Fruit fly (Drosophila melanogaster) whole organism, embryonic: ENCODE data around the gene CG13392.

Experiments used
- Asciz ChIP-seq: fragments of 200-800 bp; sonication (Bioruptor generic); optimal IDR thresholded peaks from 2 replicates; lab custom pipeline; 2017; ENCODE audit warnings: missing biosample characterization, mild to moderate bottlenecking, missing genetic modification characterization, missing genetic modification reagents
- BtbVII ChIP-seq: fragments of 200-800 bp; sonication (Bioruptor generic); optimal IDR thresholded peaks from 3 replicates; lab custom pipeline; 2017; ENCODE audit warnings: missing biosample characterization, mild to moderate bottlenecking, missing genetic modification characterization
- CG10147 ChIP-seq: fragments of 200-800 bp; sonication (Bioruptor generic); optimal IDR thresholded peaks from 2 replicates; lab custom pipeline; 2019; ENCODE audit warnings: missing biosample characterization, mild to moderate bottlenecking, missing genetic modification characterization, moderate library complexity
- CG10209 ChIP-seq: fragments of 200-800 bp; sonication (Bioruptor generic); optimal IDR thresholded peaks from 3 replicates; lab custom pipeline; 2017; ENCODE audit warnings: missing biosample characterization, mild to moderate bottlenecking, missing genetic modification characterization, missing genetic modification reagents
- CG12071 ChIP-seq: fragments of 200-800 bp; sonication (Bioruptor generic); optimal IDR thresholded peaks from 3 replicates; lab custom pipeline; 2018; ENCODE audit warnings: missing biosample characterization, mild to moderate bottlenecking, missing genetic modification characterization
- CG12219 ChIP-seq: fragments of 200-800 bp; sonication (Bioruptor generic); optimal IDR thresholded peaks from 3 replicates; lab custom pipeline; 2018; ENCODE audit warnings: missing biosample characterization, mild to moderate bottlenecking, missing genetic modification characterization
- CG12659 ChIP-seq: fragments of 200-800 bp; sonication (Bioruptor generic); optimal IDR thresholded peaks from 3 replicates; lab custom pipeline; 2017; ENCODE audit warnings: mild to moderate bottlenecking, missing biosample characterization, missing genetic modification reagents, missing genetic modification characterization
- CG1529 ChIP-seq: fragments of 200-800 bp; sonication (Bioruptor generic); optimal IDR thresholded peaks from 3 replicates; lab custom pipeline; 2018; ENCODE audit warnings: missing biosample characterization, missing genetic modification characterization
- CG17802 ChIP-seq: fragments of 200-800 bp; sonication (Bioruptor generic); optimal IDR thresholded peaks from 2 replicates; lab custom pipeline; 2018; ENCODE audit warnings: missing biosample characterization, mild to moderate bottlenecking, missing genetic modification characterization, moderate library complexity
- CG18011 ChIP-seq: fragments of 200-800 bp; sonication (Bioruptor generic); optimal IDR thresholded peaks from 2 replicates; lab custom pipeline; 2017; ENCODE audit warnings: missing biosample characterization, missing genetic modification characterization, mild to moderate bottlenecking, moderate library complexity, missing genotype
- CG1832 ChIP-seq: fragments of 200-800 bp; sonication (Bioruptor generic); optimal IDR thresholded peaks from 2 replicates; lab custom pipeline; 2017; ENCODE audit warnings: missing biosample characterization, mild to moderate bottlenecking, missing genetic modification characterization, inconsistent platforms
- CG34376 ChIP-seq: fragments of 200-800 bp; sonication (Bioruptor generic); optimal IDR thresholded peaks from 2 replicates; lab custom pipeline; 2018; ENCODE audit warnings: missing biosample characterization, mild to moderate bottlenecking, missing genetic modification characterization
- CG4424 ChIP-seq: fragments of 200-800 bp; sonication (Bioruptor generic); optimal IDR thresholded peaks from 3 replicates; lab custom pipeline; 2016; ENCODE audit warnings: missing biosample characterization, missing genetic modification characterization
- CG6765 ChIP-seq: fragments of 200-800 bp; sonication (Bioruptor generic); optimal IDR thresholded peaks from 3 replicates; lab custom pipeline; 2017; ENCODE audit warnings: missing biosample characterization, mild to moderate bottlenecking, missing genetic modification characterization
- CG7745 ChIP-seq: fragments of 200-800 bp; sonication (Bioruptor generic); optimal IDR thresholded peaks from 2 replicates; lab custom pipeline; 2018; ENCODE audit warnings: missing biosample characterization, mild to moderate bottlenecking, missing genetic modification characterization, moderate library complexity
- CG8290 ChIP-seq, 3 experiments: fragments of 200-800 bp; sonication (Bioruptor generic); optimal IDR thresholded peaks; 2 replicates each; lab custom pipeline; 2016 to 2019; ENCODE audit warnings: missing biosample characterization in 3 of 3, missing genetic modification characterization in 3 of 3, mild to moderate bottlenecking in 2 of 3, moderate library complexity in 1 of 3
- CG9817 ChIP-seq: fragments of 200-800 bp; sonication (Bioruptor generic); optimal IDR thresholded peaks from 2 replicates; lab custom pipeline; 2018; ENCODE audit warnings: missing biosample characterization, mild to moderate bottlenecking, missing genetic modification characterization, moderate library complexity
- E2f1 ChIP-seq: fragments of 200-800 bp; sonication (Bioruptor generic); IDR thresholded peaks from 2 replicates; pipeline ENCODE4 v1.3.6; 2022; ENCODE audit warnings: missing biosample characterization, missing genetic modification characterization
- Hand ChIP-seq: fragments of 200-800 bp; sonication (Bioruptor generic); optimal IDR thresholded peaks from 2 replicates; lab custom pipeline; 2017; ENCODE audit warnings: mild to moderate bottlenecking, missing biosample characterization, missing genetic modification reagents, missing genetic modification characterization
- HmgZ ChIP-seq: fragments of 200-800 bp; sonication (Bioruptor generic); optimal IDR thresholded peaks from 2 replicates; lab custom pipeline; 2018; ENCODE audit warnings: missing biosample characterization, mild to moderate bottlenecking, missing genetic modification characterization
- Med ChIP-seq: fragments of 200-800 bp; sonication (Bioruptor generic); peaks from one replicate; lab custom pipeline; 2016; ENCODE audit warnings: missing biosample characterization, missing genetic modification characterization, mild to moderate bottlenecking, inconsistent platforms, moderate library complexity
- NfI ChIP-seq: fragments of 200-800 bp; sonication (Bioruptor generic); optimal IDR thresholded peaks from 3 replicates; lab custom pipeline; 2018; ENCODE audit warnings: missing biosample characterization, mild to moderate bottlenecking, missing genetic modification characterization, moderate library complexity
- Oli ChIP-seq: fragments of 200-800 bp; sonication (Bioruptor generic); optimal IDR thresholded peaks from 2 replicates; lab custom pipeline; 2018; ENCODE audit warnings: missing biosample characterization, mild to moderate bottlenecking, missing genetic modification characterization, moderate library complexity
- Opbp ChIP-seq: fragments of 200-800 bp; sonication (Bioruptor generic); IDR thresholded peaks from 3 replicates; pipeline ENCODE4 v1.3.6; 2022; ENCODE audit warnings: missing biosample characterization, missing genetic modification characterization; ENCODE audit not compliant: partially characterized antibody
- Poxn ChIP-seq: fragments of 200-800 bp; sonication (Bioruptor generic); IDR thresholded peaks from 2 replicates; pipeline ENCODE4 v1.3.6; 2022; ENCODE audit warnings: missing biosample characterization, missing genetic modification characterization
- Side ChIP-seq: fragments of 200-800 bp; sonication (Bioruptor generic); optimal IDR thresholded peaks from 2 replicates; lab custom pipeline; 2016; ENCODE audit warnings: missing biosample characterization, missing genetic modification characterization
- Sox102F ChIP-seq: fragments of 200-800 bp; sonication (Bioruptor generic); optimal IDR thresholded peaks from 2 replicates; lab custom pipeline; 2018; ENCODE audit warnings: missing biosample characterization, mild to moderate bottlenecking, missing genetic modification characterization, moderate library complexity
- aop ChIP-seq: fragments of 200-800 bp; sonication (Bioruptor generic); IDR thresholded peaks from 2 replicates; pipeline ENCODE4 v1.3.6; 2022; ENCODE audit warnings: missing biosample characterization, missing genetic modification characterization
- cas ChIP-seq: fragments of 200-800 bp; sonication (Bioruptor generic); IDR thresholded peaks from 2 replicates; pipeline ENCODE4 v1.3.6; 2022; ENCODE audit warnings: missing biosample characterization, missing genetic modification characterization
- fd3F ChIP-seq: fragments of 200-800 bp; sonication (Bioruptor generic); optimal IDR thresholded peaks from 2 replicates; lab custom pipeline; 2018; ENCODE audit warnings: missing biosample characterization, mild to moderate bottlenecking, missing genetic modification characterization, moderate library complexity
- gcm ChIP-seq: fragments of 200-800 bp; sonication (Bioruptor generic); optimal IDR thresholded peaks from 2 replicates; lab custom pipeline; 2019; ENCODE audit warnings: missing biosample characterization, mild to moderate bottlenecking, missing genetic modification characterization, moderate library complexity
- gfzf ChIP-seq: fragments of 200-800 bp; sonication (Bioruptor generic); optimal IDR thresholded peaks from 2 replicates; lab custom pipeline; 2016; ENCODE audit warnings: missing biosample characterization, mild to moderate bottlenecking, missing genetic modification characterization, moderate library complexity
- grau ChIP-seq: fragments of 200-800 bp; optimal IDR thresholded peaks from 3 replicates; lab custom pipeline; 2019; ENCODE audit warnings: missing biosample characterization, mild to moderate bottlenecking, missing genetic modification characterization, moderate library complexity
- grn ChIP-seq: fragments of 200-800 bp; sonication (Bioruptor generic); optimal IDR thresholded peaks from 3 replicates; lab custom pipeline; 2017; ENCODE audit warnings: missing biosample characterization, missing genetic modification characterization
- gro ChIP-seq: fragments of 200-800 bp; sonication (Bioruptor generic); optimal IDR thresholded peaks from 2 replicates; lab custom pipeline; 2016; ENCODE audit warnings: missing biosample characterization, missing genetic modification characterization
- jigr1 ChIP-seq: fragments of 200-800 bp; sonication (Bioruptor generic); IDR thresholded peaks from 3 replicates; pipeline ENCODE4 v1.3.6; 2022; ENCODE audit warnings: missing biosample characterization, missing genetic modification characterization
- jing ChIP-seq: fragments of 200-800 bp; sonication (Bioruptor generic); optimal IDR thresholded peaks from 2 replicates; lab custom pipeline; 2018; ENCODE audit warnings: missing biosample characterization, mild to moderate bottlenecking, missing genetic modification characterization
- kay ChIP-seq: fragments of 200-800 bp; sonication (Bioruptor generic); optimal IDR thresholded peaks from 2 replicates; lab custom pipeline; 2016; ENCODE audit warnings: missing biosample characterization, missing genetic modification characterization
- luna ChIP-seq: fragments of 200-800 bp; sonication (Bioruptor generic); optimal IDR thresholded peaks from 2 replicates; lab custom pipeline; 2016; ENCODE audit warnings: missing biosample characterization, missing genetic modification characterization
- mirr ChIP-seq: fragments of 200-800 bp; sonication (Bioruptor generic); optimal IDR thresholded peaks from 3 replicates; lab custom pipeline; 2018; ENCODE audit warnings: missing biosample characterization, mild to moderate bottlenecking, missing genetic modification characterization
- nau ChIP-seq: fragments of 200-800 bp; sonication (Bioruptor generic); optimal IDR thresholded peaks from 3 replicates; lab custom pipeline; 2017; ENCODE audit warnings: missing biosample characterization, mild to moderate bottlenecking, missing genetic modification characterization, missing genetic modification reagents
- otp ChIP-seq: fragments of 200-800 bp; sonication (Bioruptor generic); IDR thresholded peaks from 3 replicates; pipeline ENCODE4, ENCODE4 v1.3.6; 2022; ENCODE audit warnings: missing biosample characterization, missing genetic modification characterization
- pita ChIP-seq: fragments of 200-800 bp; sonication (Bioruptor generic); optimal IDR thresholded peaks from 2 replicates; lab custom pipeline; 2017; ENCODE audit warnings: missing biosample characterization, mild to moderate bottlenecking, missing genetic modification characterization
- pzg ChIP-seq: fragments of 200-800 bp; sonication (Bioruptor generic); optimal IDR thresholded peaks from 3 replicates; lab custom pipeline; 2018; ENCODE audit warnings: missing biosample characterization, mild to moderate bottlenecking, missing genetic modification characterization, moderate library complexity
- ro ChIP-seq: fragments of 200-800 bp; sonication (Bioruptor generic); IDR thresholded peaks from 2 replicates; pipeline ENCODE4 v1.3.6; 2022; ENCODE audit warnings: missing biosample characterization, missing genetic modification characterization
- schlank ChIP-seq: fragments of 200-800 bp; sonication (Bioruptor generic); optimal IDR thresholded peaks from 2 replicates; lab custom pipeline; 2018; ENCODE audit warnings: missing biosample characterization, mild to moderate bottlenecking, missing genetic modification characterization
- sna ChIP-seq: fragments of 200-800 bp; sonication (Bioruptor generic); IDR thresholded peaks from 2 replicates; pipeline ENCODE4 v1.3.6; 2022; ENCODE audit warnings: missing biosample characterization, missing genetic modification characterization; ENCODE audit not compliant: partially characterized antibody
- tll ChIP-seq, 2 experiments: fragments of 200-800 bp in 1 of 2; fragments of >200 bp in 1 of 2; sonication (Bioruptor generic) in 1 of 2; optimal IDR thresholded peaks; 2 replicates each; lab custom pipeline; 2017 to 2019; ENCODE audit warnings: missing biosample characterization in 2 of 2, missing genetic modification characterization in 2 of 2, mild to moderate bottlenecking in 1 of 2, moderate library complexity in 1 of 2

CG13392 gene

DNA sequence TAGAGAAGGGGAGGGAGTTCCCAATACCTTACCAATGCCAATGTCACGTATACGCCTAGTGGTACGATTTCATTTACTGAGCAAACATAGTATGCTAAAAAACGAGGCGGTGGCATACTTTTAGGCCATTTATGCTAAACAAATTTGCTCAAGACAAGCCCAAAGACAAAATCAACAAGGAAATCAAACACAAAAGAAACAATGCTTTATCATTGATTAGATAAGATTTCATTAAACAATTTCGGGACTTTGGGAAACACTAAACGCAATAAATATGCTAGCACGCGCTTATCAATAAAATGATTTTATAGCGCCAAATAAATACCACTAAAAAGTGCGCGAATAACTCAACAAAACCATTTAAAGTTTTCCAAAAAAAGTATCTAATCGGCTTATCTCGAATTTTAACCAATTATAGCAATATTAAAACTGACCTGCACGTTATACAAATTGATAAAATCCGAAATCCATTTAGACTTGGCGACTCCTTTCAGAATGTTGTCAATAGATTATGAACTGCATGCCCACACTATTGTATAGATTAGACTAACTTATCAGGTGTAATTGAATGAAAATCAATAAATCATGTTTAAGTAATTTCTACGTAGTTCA is 31.9 kb downstream of the CG13392 start (continued):
- TF ChIP-seq NfI (GFP tag; lab: Kevin White, UChicago) (peak; percentile 2), CG12071 (GFP tag; lab: Kevin White, UChicago) (peak; percentile 70), mirr (GFP tag; lab: Kevin White, UChicago) (peak; percentile 73), sna (GFP tag; lab: Robert Waterston, UW) (no peak), Poxn (no peak), Oli (peak; percentile 8), CG4424 (GFP tag; lab: Kevin White, UChicago) (no peak), CG8290 (GFP tag; optimal IDR thresholded peaks at IDR 0.05; lab: Kevin White, UChicago) (no peak), CG8290 (tag; optimal IDR thresholded peaks at IDR 0.05; lab: Kevin White, UChicago) (peak in 1 of 2 experiments; percentile 63), CG6765 (GFP tag; lab: Kevin White, UChicago) (peak; percentile 26), Hand (GFP tag; lab: Kevin White, UChicago) (peak; percentile 52), CG10209 (peak; percentile 31), pita (GFP tag; lab: Kevin White, UChicago) (no peak), CG1832 (GFP tag; lab: Kevin White, UChicago) (no peak), kay (GFP tag; lab: Kevin White, UChicago) (no peak), BtbVII (GFP tag; lab: Kevin White, UChicago) (peak; percentile 57), Opbp (GFP tag; lab: Robert Waterston, UW) (no peak), Asciz (GFP tag; lab: Kevin White, UChicago) (peak; percentile 39), jing (no peak), cas (GFP tag; lab: Robert Waterston, UW) (no peak), HmgZ (tag; lab: Kevin White, UChicago) (peak; percentile 65), CG12219 (GFP tag; lab: Kevin White, UChicago) (peak; percentile 39), grn (GFP tag; lab: Kevin White, UChicago) (peak; percentile 74), schlank (tag; lab: Kevin White, UChicago) (peak; percentile 36), CG17802 (no peak), gfzf (GFP tag; lab: Kevin White, UChicago) (no peak), gcm (GFP tag; lab: Kevin White, UChicago) (peak; percentile 14), CG10147 (GFP tag; lab: Kevin White, UChicago) (no peak), luna (GFP tag; lab: Kevin White, UChicago) (peak; percentile 35), tll (GFP tag; optimal IDR thresholded peaks at IDR 0.05; lab: Kevin White, UChicago) (no peak), CG1529 (GFP tag; lab: Kevin White, UChicago) (peak; percentile 14), CG12659 (peak; percentile 24), jigr1 (GFP tag; lab: Robert Waterston, UW) (no peak), Side (GFP tag; lab: Kevin White, UChicago) (peak; percentile 16), gro (GFP tag; lab: Kevin White, UChicago) (peak; percentile 62), Med (GFP tag; lab: Kevin White, UChicago) (peak; percentile 86), CG9817 (tag; lab: Kevin White, UChicago) (peak; percentile 12), fd3F (GFP tag; lab: Kevin White, UChicago) (peak; percentile 28), pzg (GFP tag; lab: Kevin White, UChicago) (no peak), Sox102F (GFP tag; lab: Kevin White, UChicago) (peak; percentile 42), aop (GFP tag; lab: Robert Waterston, UW) (no peak), ro (GFP tag; lab: Robert Waterston, UW) (no peak), nau (GFP tag; lab: Kevin White, UChicago) (no peak), otp (GFP tag; lab: Robert Waterston, UW) (0 out of 3 replicates have a peak, but pooled peaks have one; percentile 26), CG7745 (tag; lab: Kevin White, UChicago) (no peak), CG34376 (GFP tag; lab: Kevin White, UChicago) (peak; percentile 57), E2f1 (GFP tag; lab: Robert Waterston, UW) (no peak), grau (peak; percentile 25), CG18011 (peak; percentile 17)
